Worm (Caenorhabditis elegans) whole organism, L3 larva: ENCODE data around the gene R05G9.3.

Experiments
- ZK546.5 ChIP-seq: sonication (generic microtip); optimal IDR thresholded peaks from 2 replicates; lab custom pipeline; 2017; ENCODE audit warnings: missing biosample characterization, missing genetic modification characterization
- ama-1 ChIP-seq: fragments of 150-350 bp; optimal IDR thresholded peaks from 2 replicates; lab custom pipeline; 2018
- daf-12 ChIP-seq: fragments of 150-350 bp; optimal IDR thresholded peaks from 2 replicates; lab custom pipeline; 2014; ENCODE audit warnings: missing biosample characterization, missing genetic modification reagents, missing genetic modification characterization
- egl-27 ChIP-seq: sonication (generic microtip); optimal IDR thresholded peaks from 4 replicates; lab custom pipeline; 2017; ENCODE audit warnings: missing biosample characterization, missing genetic modification reagents, missing genetic modification characterization
- egl-5 ChIP-seq: fragments of 150-350 bp; optimal IDR thresholded peaks from 2 replicates; lab custom pipeline; 2017; ENCODE audit warnings: missing biosample characterization, missing genetic modification reagents, missing genetic modification characterization, inconsistent platforms
- elt-2 ChIP-seq: sonication (generic microtip); optimal IDR thresholded peaks from 2 replicates; lab custom pipeline; 2016; ENCODE audit warnings: missing genetic modification reagents, mild to moderate bottlenecking, missing genetic modification characterization, missing compliant biosample characterization
- fkh-10 ChIP-seq: sonication (generic microtip); optimal IDR thresholded peaks from 2 replicates; lab custom pipeline; 2017; ENCODE audit warnings: missing biosample characterization, missing genetic modification reagents, missing genetic modification characterization
- lin-15B ChIP-seq: fragments of 150-350 bp; optimal IDR thresholded peaks from 2 replicates; lab custom pipeline; 2014; ENCODE audit warnings: missing biosample characterization, missing genetic modification characterization
- lin-39 ChIP-seq: fragments of 150-350 bp; optimal IDR thresholded peaks from 2 replicates; lab custom pipeline; 2018; ENCODE audit warnings: missing biosample characterization, missing genetic modification reagents, missing genetic modification characterization
- lsy-12 ChIP-seq: sonication (generic microtip); optimal IDR thresholded peaks from 2 replicates; lab custom pipeline; 2016; ENCODE audit warnings: mild to moderate bottlenecking, missing genetic modification characterization, missing compliant biosample characterization
- mdl-1 ChIP-seq: fragments of 150-350 bp; optimal IDR thresholded peaks from 2 replicates; lab custom pipeline; 2014; ENCODE audit warnings: missing biosample characterization, missing genetic modification characterization
- nfya-1 ChIP-seq: sonication (generic microtip); optimal IDR thresholded peaks from 2 replicates; lab custom pipeline; 2017; ENCODE audit warnings: missing genetic modification characterization, mild to moderate bottlenecking, missing compliant biosample characterization, antibody characterized with exemption, moderate library complexity; ENCODE audit not compliant: insufficient read depth
- nhr-11 ChIP-seq: fragments of 150-350 bp; optimal IDR thresholded peaks from 2 replicates; lab custom pipeline; 2014; ENCODE audit warnings: missing biosample characterization, missing genetic modification characterization
- nhr-12 ChIP-seq: fragments of 150-350 bp; optimal IDR thresholded peaks from 2 replicates; lab custom pipeline; 2014; ENCODE audit warnings: missing biosample characterization, missing genetic modification characterization
- nhr-25 ChIP-seq: sonication (generic microtip); optimal IDR thresholded peaks from 2 replicates; lab custom pipeline; 2017; ENCODE audit warnings: missing biosample characterization, missing genetic modification characterization
- nhr-43 ChIP-seq: sonication (generic microtip); optimal IDR thresholded peaks from 2 replicates; lab custom pipeline; 2016; ENCODE audit warnings: mild to moderate bottlenecking, missing genetic modification characterization, missing compliant biosample characterization; ENCODE audit not compliant: poor library complexity, severe bottlenecking
- nhr-76 ChIP-seq: fragments of 150-350 bp; sonication (generic microtip); optimal IDR thresholded peaks from 5 replicates; lab custom pipeline; 2014; ENCODE audit warnings: missing biosample characterization, missing genetic modification characterization
- pha-4 ChIP-seq: fragments of 150-350 bp; optimal IDR thresholded peaks from 2 replicates; lab custom pipeline; 2014; ENCODE audit warnings: missing biosample characterization, missing genetic modification reagents, missing genetic modification characterization
- pqm-1 ChIP-seq: fragments of 150-350 bp; optimal IDR thresholded peaks from 2 replicates; lab custom pipeline; 2017; ENCODE audit warnings: missing biosample characterization, missing genetic modification characterization, inconsistent platforms
- snpc-4 ChIP-seq: fragments of 150-350 bp; optimal IDR thresholded peaks from 2 replicates; lab custom pipeline; 2014; ENCODE audit warnings: missing biosample characterization, missing genetic modification characterization
- unc-39 ChIP-seq: sonication (generic microtip); optimal IDR thresholded peaks from 4 replicates; lab custom pipeline; 2017; ENCODE audit warnings: missing biosample characterization, missing genetic modification characterization
- ztf-11 ChIP-seq: fragments of 150-350 bp; optimal IDR thresholded peaks from 2 replicates; lab custom pipeline; 2014; ENCODE audit warnings: missing biosample characterization, missing genetic modification characterization
- ztf-4 ChIP-seq: fragments of 150-350 bp; optimal IDR thresholded peaks from 2 replicates; lab custom pipeline; 2014; ENCODE audit warnings: missing biosample characterization, missing genetic modification characterization

The R05G9.3 gene

DNA sequence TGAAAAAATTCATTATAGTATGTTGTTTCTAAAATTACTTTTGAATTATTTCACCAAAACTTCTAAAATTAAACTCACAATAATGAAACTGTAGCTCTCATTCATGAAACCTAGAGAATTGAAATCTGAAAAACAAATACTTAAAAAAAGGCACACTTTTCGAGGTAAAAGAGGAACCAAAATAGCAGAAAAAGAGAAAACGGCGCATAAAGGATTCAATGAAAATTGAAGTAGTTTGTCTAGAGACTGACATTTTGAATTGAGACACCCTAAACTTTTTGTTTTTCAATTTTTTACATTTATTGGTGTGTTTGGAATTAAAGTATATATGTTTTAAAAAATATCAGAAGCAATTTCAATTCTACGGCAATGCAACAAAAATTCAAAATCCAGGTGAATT lies 30.3 kb downstream of the R05G9.3 start, which contains the start of gene dgk-5:
TSS of gene dgk-5 (minus strand) at position 101 of the 400 bp plus-strand sequence.
- TF ChIP-seq unc-39 (no peak), nhr-76 (no peak), ztf-4 (no peak), mdl-1 (tag; lab: Kevin White, UChicago) (no peak), fkh-10 (GFP tag; lab: Kevin White, UChicago) (no peak), egl-27 (tag; lab: Kevin White, UChicago) (no peak), nhr-12 (no peak), ZK546.5 (tag; lab: Kevin White, UChicago) (no peak), lsy-12 (tag; lab: Kevin White, UChicago) (no peak)

DNA sequence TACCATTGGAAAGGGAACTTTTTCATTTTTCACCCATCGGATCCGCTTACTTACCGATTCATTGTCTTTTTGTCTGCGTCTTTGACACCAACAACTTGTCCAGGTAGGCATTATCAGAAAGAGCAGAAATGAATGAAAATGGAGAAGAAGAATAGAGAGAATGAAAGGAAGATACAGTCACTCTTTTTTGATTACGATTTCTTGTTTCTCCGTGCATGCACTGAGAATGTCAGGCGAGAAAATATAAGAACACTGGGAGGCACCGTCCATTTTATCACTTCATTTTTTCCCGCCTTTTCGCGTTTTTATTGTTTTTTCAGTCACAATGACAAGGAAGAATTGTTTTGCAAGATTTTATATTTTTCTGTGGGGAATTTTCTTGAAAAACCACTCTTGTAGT lies 32.0 kb downstream of the R05G9.3 start:
- TF ChIP-seq nhr-12, result no peak
- peak; percentile 62 for TF ChIP-seq elt-2
- TF ChIP-seq pqm-1 (tag; lab: Kevin White, UChicago), result peak; percentile 11
- TF ChIP-seq nhr-11 (tag; lab: Kevin White, UChicago), result no peak
- TF ChIP-seq daf-12 (tag; lab: Kevin White, UChicago), result no peak

- no peak for TF ChIP-seq ama-1 (lab: Kevin White, UChicago)
Measured at ce11 chrII:6454671-6455070, 46.6 kb downstream of the R05G9.3 start, which contains the start of gene aptf-1. TSS of gene aptf-1 (plus strand) at chrII:6454971.

DNA sequence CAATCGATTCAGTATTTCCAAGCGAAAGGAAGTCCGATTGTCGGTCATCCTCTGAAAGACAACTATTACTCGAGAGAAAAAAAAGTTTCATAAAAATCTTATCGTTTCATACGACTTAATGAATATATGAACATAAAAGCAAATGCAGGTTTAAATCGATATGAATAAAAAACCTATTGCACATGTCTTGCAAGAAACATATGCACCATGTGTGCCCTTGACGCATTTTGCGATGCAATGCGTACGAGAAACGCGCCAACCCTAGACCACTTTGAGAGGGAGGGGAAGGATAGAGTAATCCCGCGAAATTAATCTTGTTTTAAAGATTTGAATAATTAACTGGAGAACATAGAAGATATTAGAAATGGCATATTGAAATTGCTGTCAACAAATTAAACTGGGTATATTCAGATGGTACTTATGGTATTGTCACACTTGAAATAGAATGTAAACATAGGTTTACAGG lies 47.9 kb downstream of the R05G9.3 start, which contains the start of gene atg-16.2:
TSS of gene atg-16.2 (minus strand) at position 51 of the 466 bp plus-strand sequence.
- no peak for TF ChIP-seq unc-39
- peak; percentile 6 for TF ChIP-seq nhr-43
- peak; percentile 82 for TF ChIP-seq snpc-4 (tag; lab: Kevin White, UChicago)
- TF ChIP-seq pha-4 (tag; lab: Kevin White, UChicago), result peak; percentile 84
- TF ChIP-seq egl-5 (tag; lab: Kevin White, UChicago), result peak; percentile 12
- TF ChIP-seq elt-2, result peak; percentile 39
- TF ChIP-seq nfya-1 (tag; lab: Kevin White, UChicago), result peak; percentile 58
- peak; percentile 64 for TF ChIP-seq lin-15B (tag; lab: Kevin White, UChicago)
- peak; percentile 42 for TF ChIP-seq lin-39 (tag; lab: Kevin White, UChicago)
- TF ChIP-seq ztf-11 (tag; lab: Kevin White, UChicago), result no peak
- TF ChIP-seq nhr-25 (tag; lab: Kevin White, UChicago), result peak; percentile 71
